Worm (Caenorhabditis elegans) whole organism, late embryonic: ENCODE results near the gene C01G12.9.

Experiments
- C08G9.2 ChIP-seq: sonication (generic microtip); optimal IDR thresholded peaks from 2 replicates; lab custom pipeline; 2016; ENCODE audit warnings: mild to moderate bottlenecking, missing genetic modification characterization, moderate library complexity, missing compliant biosample characterization
- C38D4.7 ChIP-seq: fragments of 200-800 bp; sonication (Bioruptor generic); optimal IDR thresholded peaks from 2 replicates; lab custom pipeline; 2018; ENCODE audit warnings: mild to moderate bottlenecking, missing genetic modification characterization, moderate library complexity, missing compliant biosample characterization
- F13H6.1 ChIP-seq: sonication (generic microtip); optimal IDR thresholded peaks from 2 replicates; lab custom pipeline; 2016; ENCODE audit warnings: missing genetic modification characterization, missing compliant biosample characterization
- K09A11.1 ChIP-seq: sonication (generic microtip); optimal IDR thresholded peaks from 2 replicates; lab custom pipeline; 2017; ENCODE audit warnings: antibody characterized with exemption, mild to moderate bottlenecking, missing genetic modification characterization, missing compliant biosample characterization; ENCODE audit not compliant: insufficient read depth
- T23F11.4 ChIP-seq: fragments of 200-800 bp; sonication (Bioruptor generic); optimal IDR thresholded peaks from 2 replicates; lab custom pipeline; 2018; ENCODE audit warnings: mild to moderate bottlenecking, missing genetic modification characterization, missing compliant biosample characterization
- ahr-1 ChIP-seq: sonication (generic microtip); optimal IDR thresholded peaks from 2 replicates; lab custom pipeline; 2016; ENCODE audit warnings: missing genetic modification characterization, missing compliant biosample characterization
- ceh-14 ChIP-seq: sonication (generic microtip); optimal IDR thresholded peaks from 2 replicates; lab custom pipeline; 2016; ENCODE audit warnings: missing genotype, missing genetic modification characterization, missing compliant biosample characterization
- ceh-18 ChIP-seq: sonication (generic microtip); optimal IDR thresholded peaks from 2 replicates; lab custom pipeline; 2016; ENCODE audit warnings: missing genetic modification characterization, missing compliant biosample characterization
- ceh-24 ChIP-seq: sonication (generic microtip); optimal IDR thresholded peaks from 2 replicates; lab custom pipeline; 2016; ENCODE audit warnings: mild to moderate bottlenecking, missing genetic modification characterization, missing compliant biosample characterization
- ceh-34 ChIP-seq: sonication (generic microtip); optimal IDR thresholded peaks from 2 replicates; lab custom pipeline; 2016; ENCODE audit warnings: mild to moderate bottlenecking, missing genetic modification characterization, missing compliant biosample characterization
- ceh-45 ChIP-seq: fragments of 200-800 bp; sonication (Bioruptor generic); IDR thresholded peaks from 2 replicates; pipeline ENCODE4 v1.3.6; 2022; ENCODE audit warnings: missing genetic modification reagents, missing genetic modification characterization, missing compliant biosample characterization
- ceh-48 ChIP-seq: sonication (generic microtip); optimal IDR thresholded peaks from 2 replicates; lab custom pipeline; 2016; ENCODE audit warnings: missing genetic modification characterization, inconsistent platforms, missing compliant biosample characterization
- ceh-6 ChIP-seq: fragments of 200-800 bp; sonication (Bioruptor generic); optimal IDR thresholded peaks from 2 replicates; lab custom pipeline; 2018; ENCODE audit warnings: mild to moderate bottlenecking, missing genetic modification characterization, missing compliant biosample characterization
- ceh-9 ChIP-seq: sonication (generic microtip); optimal IDR thresholded peaks from 2 replicates; lab custom pipeline; 2016; ENCODE audit warnings: mild to moderate bottlenecking, missing genetic modification characterization, inconsistent platforms, missing compliant biosample characterization
- dmd-4 ChIP-seq: sonication (generic microtip); optimal IDR thresholded peaks from 2 replicates; lab custom pipeline; 2016; ENCODE audit warnings: borderline replicate concordance, missing genetic modification characterization, missing compliant biosample characterization
- dve-1 ChIP-seq: sonication (generic microtip); optimal IDR thresholded peaks from 2 replicates; lab custom pipeline; 2017; ENCODE audit warnings: antibody characterized with exemption, mild to moderate bottlenecking, missing genetic modification characterization, missing compliant biosample characterization
- elt-2 ChIP-seq: sonication (generic microtip); optimal IDR thresholded peaks from 2 replicates; lab custom pipeline; 2016; ENCODE audit warnings: missing genetic modification reagents, missing genetic modification characterization, missing compliant biosample characterization
- eyg-1 ChIP-seq: sonication (generic microtip); optimal IDR thresholded peaks from 2 replicates; lab custom pipeline; 2016; ENCODE audit warnings: missing genotype, missing genetic modification characterization, missing compliant biosample characterization
- fax-1 ChIP-seq: sonication (generic microtip); optimal IDR thresholded peaks from 2 replicates; lab custom pipeline; 2016; ENCODE audit warnings: missing genotype, missing genetic modification characterization, missing compliant biosample characterization
- gmeb-2 ChIP-seq: sonication (generic microtip); optimal IDR thresholded peaks from 2 replicates; lab custom pipeline; 2016; ENCODE audit warnings: missing genetic modification characterization, inconsistent platforms, missing compliant biosample characterization
- hlh-13 ChIP-seq: fragments of 200-800 bp; sonication (Bioruptor generic); optimal IDR thresholded peaks from 2 replicates; lab custom pipeline; 2018; ENCODE audit warnings: mild to moderate bottlenecking, missing genetic modification characterization, missing compliant biosample characterization
- mec-3 ChIP-seq: sonication (generic microtip); optimal IDR thresholded peaks from 2 replicates; lab custom pipeline; 2016; ENCODE audit warnings: borderline replicate concordance, missing genetic modification characterization, missing compliant biosample characterization
- nfya-1 ChIP-seq: sonication (generic microtip); optimal IDR thresholded peaks from 2 replicates; lab custom pipeline; 2017; ENCODE audit warnings: missing genetic modification characterization, mild to moderate bottlenecking, missing compliant biosample characterization, antibody characterized with exemption, moderate library complexity
- nhr-11 ChIP-seq: fragments of 150-350 bp; optimal IDR thresholded peaks from 2 replicates; lab custom pipeline; 2014; ENCODE audit warnings: missing biosample characterization, missing genetic modification characterization
- nhr-232 ChIP-seq: sonication (generic microtip); optimal IDR thresholded peaks from 2 replicates; lab custom pipeline; 2016; ENCODE audit warnings: missing genetic modification characterization, missing compliant biosample characterization
- pag-3 ChIP-seq: sonication (generic microtip); optimal IDR thresholded peaks from 2 replicates; lab custom pipeline; 2016; ENCODE audit warnings: missing compliant biosample characterization, missing genetic modification characterization, borderline replicate concordance
- pat-9 ChIP-seq: fragments of 200-800 bp; sonication (Bioruptor generic); optimal IDR thresholded peaks from 2 replicates; lab custom pipeline; 2018; ENCODE audit warnings: mild to moderate bottlenecking, missing genetic modification characterization, moderate library complexity, missing compliant biosample characterization
- pax-1 ChIP-seq: fragments of 150-350 bp; optimal IDR thresholded peaks from 2 replicates; lab custom pipeline; 2014; ENCODE audit warnings: missing biosample characterization, missing genetic modification characterization
- pha-2 ChIP-seq: sonication (generic microtip); optimal IDR thresholded peaks from 2 replicates; lab custom pipeline; 2017; ENCODE audit warnings: mild to moderate bottlenecking, missing genetic modification characterization, missing compliant biosample characterization
- pros-1 ChIP-seq: fragments of 150-350 bp; optimal IDR thresholded peaks from 2 replicates; lab custom pipeline; 2014; ENCODE audit warnings: missing biosample characterization, missing genetic modification reagents, missing genetic modification characterization
- ref-2 ChIP-seq: sonication (generic microtip); optimal IDR thresholded peaks from 2 replicates; lab custom pipeline; 2016; ENCODE audit warnings: missing genetic modification characterization, missing compliant biosample characterization
- rnt-1 ChIP-seq: sonication (generic microtip); optimal IDR thresholded peaks from 2 replicates; lab custom pipeline; 2016; ENCODE audit warnings: missing genetic modification characterization, missing compliant biosample characterization
- sdc-2 ChIP-seq: sonication (generic microtip); optimal IDR thresholded peaks from 2 replicates; lab custom pipeline; 2016; ENCODE audit warnings: missing genotype, missing genetic modification characterization, missing compliant biosample characterization
- sox-2 ChIP-seq: fragments of 200-800 bp; sonication (Bioruptor generic); IDR thresholded peaks from 2 replicates; pipeline ENCODE4 v1.3.6; 2022; ENCODE audit warnings: missing genetic modification reagents, missing genetic modification characterization, missing compliant biosample characterization
- syd-9 ChIP-seq: sonication (generic microtip); optimal IDR thresholded peaks from 2 replicates; lab custom pipeline; 2016; ENCODE audit warnings: mild to moderate bottlenecking, missing genetic modification characterization, moderate library complexity, missing compliant biosample characterization
- tbx-2 ChIP-seq: sonication (generic microtip); optimal IDR thresholded peaks from 2 replicates; lab custom pipeline; 2016; ENCODE audit warnings: missing genetic modification characterization, missing compliant biosample characterization
- tbx-7 ChIP-seq: sonication (generic microtip); optimal IDR thresholded peaks from 2 replicates; lab custom pipeline; 2016; ENCODE audit warnings: missing genotype, missing genetic modification characterization, missing compliant biosample characterization
- unc-3 ChIP-seq, 2 experiments: fragments of 200-800 bp in 1 of 2; sonication (Bioruptor generic) in 1 of 2; sonication (generic microtip) in 1 of 2; conservative IDR thresholded peaks in 1 of 2; optimal IDR thresholded peaks in 1 of 2; 2 replicates each; pipeline versions ENCODE4 v1.3.6 to Lab custom; 2016 to 2022; ENCODE audit warnings: missing compliant biosample characterization in 2 of 2, missing genetic modification characterization in 2 of 2, missing genetic modification reagents in 1 of 2
- unc-55 ChIP-seq: sonication (generic microtip); optimal IDR thresholded peaks from 2 replicates; lab custom pipeline; 2017; ENCODE audit warnings: missing biosample characterization, missing genetic modification reagents, missing genetic modification characterization
- unc-86 ChIP-seq: sonication (generic microtip); optimal IDR thresholded peaks from 2 replicates; lab custom pipeline; 2016; ENCODE audit warnings: missing genetic modification characterization, missing compliant biosample characterization
- zip-5 ChIP-seq: sonication (generic microtip); optimal IDR thresholded peaks from 2 replicates; lab custom pipeline; 2016; ENCODE audit warnings: missing genetic modification characterization, missing compliant biosample characterization

Gene C01G12.9

DNA sequence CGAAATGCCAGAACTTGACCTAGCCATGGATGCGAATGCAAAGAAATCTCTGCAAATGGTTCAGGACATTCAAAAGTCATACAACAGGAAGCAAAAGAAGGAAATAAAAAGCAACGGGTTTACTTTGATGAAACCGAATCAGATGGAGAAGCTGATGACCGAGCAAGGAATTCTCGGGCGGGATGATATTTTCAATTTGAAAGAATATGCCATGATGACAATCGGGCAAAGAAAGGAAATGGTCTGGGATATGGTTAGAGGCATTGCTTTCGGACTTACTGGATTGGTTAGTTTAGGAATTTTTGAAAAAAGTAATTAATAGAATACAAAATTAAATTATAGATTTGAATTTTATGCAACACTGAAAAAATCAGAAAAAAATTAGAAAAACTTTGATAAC, 41.9 kb downstream of the C01G12.9 start:
- TF ChIP-seq pha-2, result no peak
- no peak for TF ChIP-seq fax-1 (tag; lab: Kevin White, UChicago)
- no peak for TF ChIP-seq dmd-4 (tag; lab: Kevin White, UChicago)
- TF ChIP-seq pat-9 (tag; lab: Kevin White, UChicago), result no peak
- no peak for TF ChIP-seq ceh-45 (GFP tag; lab: Robert Waterston, UW)
- TF ChIP-seq hlh-13 (GFP tag; lab: Kevin White, UChicago), result no peak
- no peak for TF ChIP-seq tbx-7 (tag; lab: Kevin White, UChicago)
- TF ChIP-seq ahr-1 (tag; lab: Kevin White, UChicago), result no peak
- TF ChIP-seq F13H6.1, result no peak
- TF ChIP-seq nhr-232, result no peak
- TF ChIP-seq ceh-24 (tag; lab: Kevin White, UChicago), result no peak
- TF ChIP-seq elt-2 (tag; lab: Kevin White, UChicago), result no peak
- TF ChIP-seq T23F11.4, result no peak

ce11 chrII:14622758-14623157, 43.9 kb downstream of the C01G12.9 start, which contains the start of gene mltn-10:
mltn-10 (plus strand) TSS chrII:14623058.
- TF ChIP-seq mec-3 (tag; lab: Kevin White, UChicago) (no peak), pag-3 (no peak), gmeb-2 (tag; lab: Kevin White, UChicago) (no peak), sox-2 (GFP tag; lab: Robert Waterston, UW) (no peak), C38D4.7 (GFP tag; lab: Kevin White, UChicago) (no peak), K09A11.1 (tag; lab: Kevin White, UChicago) (no peak), C08G9.2 (no peak), ref-2 (tag; lab: Kevin White, UChicago) (no peak), ceh-48 (tag; lab: Kevin White, UChicago) (no peak), nfya-1 (tag; lab: Kevin White, UChicago) (no peak), unc-55 (GFP tag; lab: Kevin White, UChicago) (no peak), pros-1 (tag; lab: Kevin White, UChicago) (no peak), pax-1 (tag; lab: Kevin White, UChicago) (no peak), ceh-34 (tag; lab: Kevin White, UChicago) (no peak), ceh-14 (tag; lab: Kevin White, UChicago) (no peak), ceh-18 (tag; lab: Kevin White, UChicago) (no peak), zip-5 (tag; lab: Kevin White, UChicago) (no peak), sdc-2 (tag; lab: Kevin White, UChicago) (no peak), rnt-1 (tag; lab: Kevin White, UChicago) (no peak)

DNA sequence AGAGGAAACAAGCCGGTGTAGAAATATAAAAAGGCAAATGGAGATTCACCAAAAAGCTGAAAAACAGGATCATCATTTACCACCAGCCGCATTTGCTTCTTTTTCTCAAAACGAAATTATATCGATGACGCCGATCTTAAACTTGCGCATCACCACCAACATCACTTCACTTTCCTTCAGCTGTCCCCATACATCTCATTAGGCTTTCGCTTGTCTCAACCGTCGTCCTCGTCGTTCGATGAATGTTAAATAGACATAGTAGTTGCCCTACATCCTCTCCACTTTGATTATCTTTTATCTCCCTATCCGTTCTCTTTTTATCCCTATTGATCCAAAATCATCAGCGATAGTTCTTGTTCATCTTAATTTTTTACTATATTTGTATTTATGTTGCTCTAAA, 48.1 kb downstream of the C01G12.9 start:
- TF ChIP-seq nfya-1 (tag; lab: Kevin White, UChicago) (no peak), tbx-7 (tag; lab: Kevin White, UChicago) (no peak)
- TF ChIP-seq, all 69 proteins: peak for 0

- TF ChIP-seq nhr-232 (no peak), dve-1 (tag; lab: Kevin White, UChicago) (no peak), unc-86 (tag; lab: Kevin White, UChicago) (no peak), hlh-13 (GFP tag; lab: Kevin White, UChicago) (no peak), unc-3 (GFP tag; conservative IDR thresholded peaks at IDR 0.05; lab: Robert Waterston, UW) (no peak), unc-3 (tag; optimal IDR thresholded peaks at IDR 0.05; lab: Kevin White, UChicago) (no peak), tbx-2 (tag; lab: Kevin White, UChicago) (no peak), ceh-6 (GFP tag; lab: Kevin White, UChicago) (no peak), eyg-1 (no peak), ceh-9 (tag; lab: Kevin White, UChicago) (no peak), dmd-4 (tag; lab: Kevin White, UChicago) (no peak), pax-1 (tag; lab: Kevin White, UChicago) (no peak), nhr-11 (tag; lab: Kevin White, UChicago) (no peak), syd-9 (tag; lab: Kevin White, UChicago) (no peak), C38D4.7 (GFP tag; lab: Kevin White, UChicago) (no peak), pros-1 (tag; lab: Kevin White, UChicago) (no peak)
Observed at ce11 chrII:14627330-14627729, 48.5 kb downstream of the C01G12.9 start, which contains the start of gene tag-297. tag-297 (plus strand) TSS chrII:14627630.
